Fruit fly (Drosophila melanogaster) whole organism, embryonic: ENCODE results near the gene PCNA2.

Source experiments
- CG17385 ChIP-seq: fragments of 200-800 bp; sonication (Bioruptor generic); optimal IDR thresholded peaks from 3 replicates; lab custom pipeline; 2018; ENCODE audit warnings: missing biosample characterization, mild to moderate bottlenecking, missing genetic modification characterization
- CG4424 ChIP-seq: fragments of 200-800 bp; sonication (Bioruptor generic); optimal IDR thresholded peaks from 3 replicates; lab custom pipeline; 2016; ENCODE audit warnings: missing biosample characterization, missing genetic modification characterization
- CG9727 ChIP-seq: fragments of 200-800 bp; sonication (Bioruptor generic); optimal IDR thresholded peaks from 3 replicates; lab custom pipeline; 2017; ENCODE audit warnings: missing biosample characterization, mild to moderate bottlenecking, missing genetic modification characterization
- Six4 ChIP-seq: fragments of 200-800 bp; sonication (Bioruptor generic); optimal IDR thresholded peaks from 2 replicates; lab custom pipeline; 2016; ENCODE audit warnings: missing biosample characterization, missing genetic modification characterization
- Sox100B ChIP-seq: fragments of 200-800 bp; sonication (Bioruptor generic); optimal IDR thresholded peaks from 3 replicates; lab custom pipeline; 2018; ENCODE audit warnings: missing biosample characterization, mild to moderate bottlenecking, missing genetic modification characterization
- cad ChIP-seq: fragments of >200 bp; optimal IDR thresholded peaks from 2 replicates; lab custom pipeline; 2017; ENCODE audit warnings: missing biosample characterization, missing genetic modification characterization
- sqz ChIP-seq: fragments of 200-800 bp; sonication (Bioruptor generic); optimal IDR thresholded peaks from 3 replicates; lab custom pipeline; 2018; ENCODE audit warnings: missing biosample characterization, mild to moderate bottlenecking, missing genetic modification characterization

dm6 chr2L:19590629-19591028 lies 6.8 kb upstream of the PCNA2 start:
- no peak for TF ChIP-seq CG17385
- TF ChIP-seq CG4424 (GFP tag; lab: Kevin White, UChicago): no peak
- peak; percentile 44 for TF ChIP-seq sqz (GFP tag; lab: Kevin White, UChicago)
- TF ChIP-seq Six4 (GFP tag; lab: Kevin White, UChicago): no peak
- TF ChIP-seq Sox100B: no peak
- TF ChIP-seq cad (GFP tag; lab: Kevin White, UChicago): no peak
- TF ChIP-seq CG9727: no peak
